Worm (Caenorhabditis elegans): ENCODE data around the gene F38B2.6.

DNA sequence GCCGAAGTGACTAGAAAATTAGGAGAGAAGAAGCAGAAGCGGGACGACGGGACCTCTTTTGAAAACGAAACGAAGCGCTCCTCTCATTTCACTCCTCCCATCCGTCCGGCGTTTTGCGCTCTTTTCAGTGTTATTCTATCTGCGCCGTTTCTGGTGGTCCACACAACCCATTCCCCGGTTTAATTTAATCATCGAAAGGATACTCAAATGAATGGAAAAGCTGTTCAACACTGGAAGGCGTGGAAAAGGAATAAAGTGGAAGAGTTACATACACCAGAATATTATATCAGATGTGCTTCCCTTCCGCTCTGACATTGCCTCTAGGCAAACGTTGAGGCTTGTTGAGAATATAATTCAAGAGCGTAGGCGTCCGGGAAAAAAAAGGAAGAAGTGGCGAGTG lies 36.0 kb downstream of the F38B2.6 start:
- TF ChIP-seq unc-30 (tag; optimal IDR thresholded peaks at IDR 0.05) (no peak), unc-98 (GFP tag; IDR thresholded peaks at IDR 0.05) (no peak), ets-5 (GFP tag; IDR thresholded peaks at IDR 0.05) (no peak), egl-27 (tag; optimal IDR thresholded peaks at IDR 0.05) (no peak), aly-2 (tag; optimal IDR thresholded peaks at IDR 0.05) (no peak), ama-1 (optimal IDR thresholded peaks at IDR 0.05) (no peak), efl-3 (GFP tag; optimal IDR thresholded peaks at IDR 0.05) (no peak)
